Fruit fly (Drosophila melanogaster): ENCODE measurements around the gene Papst2.
A peak's percentile ranks its signal among the peaks of the same experiment; 100 is the strongest.

The Papst2 gene

dm6 chr3L:17004218-17004759, 38.3 kb upstream of the Papst2 start (continued):
- TF ChIP-seq CG15011 (GFP tag; optimal IDR thresholded peaks at IDR 0.05) (peak; percentile 85), pita (GFP tag; optimal IDR thresholded peaks at IDR 0.05) (no peak), CG7271 (tag; optimal IDR thresholded peaks at IDR 0.05) (no peak), dati (GFP tag; IDR thresholded peaks at IDR 0.05) (peak; percentile 48; the same call in 1 of the 2 replicates), CG10462 (GFP tag; optimal IDR thresholded peaks at IDR 0.05) (peak; percentile 48), gsb (GFP tag; IDR thresholded peaks at IDR 0.05) (peak; percentile 79), PHDP (tag; optimal IDR thresholded peaks at IDR 0.05) (peak; percentile 90), CG17328 (GFP tag; IDR thresholded peaks at IDR 0.05) (peak; percentile 61), CG33213 (GFP tag; optimal IDR thresholded peaks at IDR 0.05) (peak; percentile 77), bbx (GFP tag; IDR thresholded peaks at IDR 0.05; ENCODE audit: partially characterized antibody) (no peak), YL-1 (GFP tag; optimal IDR thresholded peaks at IDR 0.05) (peak; percentile 10), CHES-1-like (GFP tag; optimal IDR thresholded peaks at IDR 0.05) (peak; percentile 92), CG30431 (GFP tag; optimal IDR thresholded peaks at IDR 0.05) (peak; percentile 59), klu (GFP tag; IDR thresholded peaks at IDR 0.05) (peak; percentile 79), zfh2 (GFP tag; optimal IDR thresholded peaks at IDR 0.05) (peak; percentile 86), CG16815 (GFP tag; optimal IDR thresholded peaks at IDR 0.05) (peak; percentile 73), lmd (GFP tag; IDR thresholded peaks at IDR 0.05) (peak; percentile 92), dmrt11E (tag; optimal IDR thresholded peaks at IDR 0.05) (peak; percentile 63), CG31365 (tag; optimal IDR thresholded peaks at IDR 0.05) (no peak), Optix (GFP tag; IDR thresholded peaks at IDR 0.05) (peak; percentile 81), Sry-δ (GFP tag; optimal IDR thresholded peaks at IDR 0.05) (peak; percentile 52), tio (GFP tag; optimal IDR thresholded peaks at IDR 0.05) (peak; percentile 86), gce (GFP tag; IDR thresholded peaks at IDR 0.05) (peak; percentile 60; the same call in 1 of the 3 replicates), Stat92E (GFP tag; optimal IDR thresholded peaks at IDR 0.05) (no peak), jumu (GFP tag; optimal IDR thresholded peaks at IDR 0.05) (peak; percentile 90), ham (GFP tag; IDR thresholded peaks at IDR 0.05) (peak; percentile 76), z (GFP tag; IDR thresholded peaks at IDR 0.05) (no peak), nerfin-1 (tag; optimal IDR thresholded peaks at IDR 0.05) (peak; percentile 50), zf30C (GFP tag; optimal IDR thresholded peaks at IDR 0.05) (peak; percentile 59), CG3281 (GFP tag; optimal IDR thresholded peaks at IDR 0.05) (peak; percentile 90), CG18619 (GFP tag; optimal IDR thresholded peaks at IDR 0.05) (peak; percentile 88), Fer3 (tag; optimal IDR thresholded peaks at IDR 0.05) (peak; percentile 75), crol (GFP tag; IDR thresholded peaks at IDR 0.05) (peak; percentile 89), Doc2 (GFP tag; IDR thresholded peaks at IDR 0.05) (peak; percentile 50; the same call in 1 of the 2 replicates), Hr78 (GFP tag; optimal IDR thresholded peaks at IDR 0.05) (peak in 1 of 2 experiments; percentile 58), zfh1 (GFP tag; IDR thresholded peaks at IDR 0.05) (peak; percentile 82), stwl (tag; optimal IDR thresholded peaks at IDR 0.05) (no peak), CG13287 (GFP tag; IDR thresholded peaks at IDR 0.05; ENCODE audit: partially characterized antibody) (no peak), mld (GFP tag; IDR thresholded peaks at IDR 0.05; ENCODE audit: partially characterized antibody) (no peak), CG17612 (GFP tag; IDR thresholded peaks at IDR 0.05) (0 out of 2 replicates have a peak, but pooled peaks have one; percentile 35), CG9876 (GFP tag; optimal IDR thresholded peaks at IDR 0.05) (peak; percentile 83), bab2 (GFP tag; optimal IDR thresholded peaks at IDR 0.05) (peak; percentile 89), sima (GFP tag; optimal IDR thresholded peaks at IDR 0.05) (peak; percentile 77), CG43689 (GFP tag; IDR thresholded peaks at IDR 0.05) (peak; percentile 79), Side (GFP tag; optimal IDR thresholded peaks at IDR 0.05) (peak; percentile 76), Poxn (GFP tag; IDR thresholded peaks at IDR 0.05) (peak; percentile 33; the same call in 1 of the 2 replicates), Dek (tag; optimal IDR thresholded peaks at IDR 0.05) (peak; percentile 88), CG11247 (GFP tag; IDR thresholded peaks at IDR 0.05) (peak; percentile 33; the same call in 1 of the 2 replicates), CG2116 (GFP tag; optimal IDR thresholded peaks at IDR 0.05) (peak; percentile 48), ac (GFP tag; optimal IDR thresholded peaks at IDR 0.05) (no peak)

Measured in whole organism, embryonic.